Fruit fly (Drosophila melanogaster): ENCODE measurements around the gene Ptpa.

dm6 chr2L:3332514-3332913, 44.3 kb upstream of the Ptpa start, which contains the start of gene CG15408:
- TF ChIP-seq Sin3A (optimal IDR thresholded peaks at IDR 0.05) (no peak), psq (optimal IDR thresholded peaks at IDR 0.05) (no peak), insv (optimal IDR thresholded peaks at IDR 0.05) (no peak), ttk (optimal IDR thresholded peaks at IDR 0.05) (no peak), Myc (optimal IDR thresholded peaks at IDR 0.05) (no peak), h (optimal IDR thresholded peaks at IDR 0.05) (no peak)
